Worm (Caenorhabditis elegans) whole organism, late embryonic: ENCODE measurements around the gene cnk-1.
A peak's percentile ranks its signal among the peaks of the same experiment; 100 is the strongest.

Source experiments
- C38D4.7 ChIP-seq: fragments of 200-800 bp; sonication (Bioruptor generic); optimal IDR thresholded peaks from 2 replicates; lab custom pipeline; 2018; ENCODE audit warnings: mild to moderate bottlenecking, missing genetic modification characterization, moderate library complexity, missing compliant biosample characterization
- F13H6.1 ChIP-seq: sonication (generic microtip); optimal IDR thresholded peaks from 2 replicates; lab custom pipeline; 2016; ENCODE audit warnings: missing genetic modification characterization, missing compliant biosample characterization
- K02D7.2 ChIP-seq: sonication (generic microtip); optimal IDR thresholded peaks from 2 replicates; lab custom pipeline; 2017; ENCODE audit warnings: mild to moderate bottlenecking, missing genetic modification characterization, missing compliant biosample characterization
- Y22D7AL.16 ChIP-seq: sonication (generic microtip); optimal IDR thresholded peaks from 2 replicates; lab custom pipeline; 2016; ENCODE audit warnings: missing genetic modification characterization, missing compliant biosample characterization
- ahr-1 ChIP-seq: sonication (generic microtip); optimal IDR thresholded peaks from 2 replicates; lab custom pipeline; 2016; ENCODE audit warnings: missing genetic modification characterization, missing compliant biosample characterization
- ceh-19 ChIP-seq: fragments of 200-800 bp; sonication (Bioruptor generic); optimal IDR thresholded peaks from 2 replicates; lab custom pipeline; 2018; ENCODE audit warnings: mild to moderate bottlenecking, missing genetic modification characterization, missing compliant biosample characterization
- ceh-2 ChIP-seq: sonication (generic microtip); optimal IDR thresholded peaks from 2 replicates; lab custom pipeline; 2016; ENCODE audit warnings: missing genotype, missing genetic modification characterization, missing compliant biosample characterization
- ceh-24 ChIP-seq: sonication (generic microtip); optimal IDR thresholded peaks from 2 replicates; lab custom pipeline; 2016; ENCODE audit warnings: mild to moderate bottlenecking, missing genetic modification characterization, missing compliant biosample characterization
- ceh-31 ChIP-seq: sonication (generic microtip); optimal IDR thresholded peaks from 2 replicates; lab custom pipeline; 2016; ENCODE audit warnings: missing genetic modification characterization, missing compliant biosample characterization
- ceh-34 ChIP-seq: sonication (generic microtip); optimal IDR thresholded peaks from 2 replicates; lab custom pipeline; 2016; ENCODE audit warnings: mild to moderate bottlenecking, missing genetic modification characterization, missing compliant biosample characterization
- ceh-6 ChIP-seq: fragments of 200-800 bp; sonication (Bioruptor generic); optimal IDR thresholded peaks from 2 replicates; lab custom pipeline; 2018; ENCODE audit warnings: mild to moderate bottlenecking, missing genetic modification characterization, missing compliant biosample characterization
- che-1 ChIP-seq: sonication (generic microtip); optimal IDR thresholded peaks from 2 replicates; lab custom pipeline; 2016; ENCODE audit warnings: mild to moderate bottlenecking, missing genetic modification characterization, missing compliant biosample characterization
- dve-1 ChIP-seq: sonication (generic microtip); optimal IDR thresholded peaks from 2 replicates; lab custom pipeline; 2017; ENCODE audit warnings: antibody characterized with exemption, mild to moderate bottlenecking, missing genetic modification characterization, missing compliant biosample characterization
- elt-2 ChIP-seq: sonication (generic microtip); optimal IDR thresholded peaks from 2 replicates; lab custom pipeline; 2016; ENCODE audit warnings: missing genetic modification reagents, missing genetic modification characterization, missing compliant biosample characterization
- elt-4 ChIP-seq: sonication (generic microtip); optimal IDR thresholded peaks from 2 replicates; lab custom pipeline; 2016; ENCODE audit warnings: missing genetic modification characterization, missing compliant biosample characterization
- ets-4 ChIP-seq: sonication (generic microtip); optimal IDR thresholded peaks from 2 replicates; lab custom pipeline; 2016; ENCODE audit warnings: missing genetic modification characterization, missing compliant biosample characterization
- fax-1 ChIP-seq: sonication (generic microtip); optimal IDR thresholded peaks from 2 replicates; lab custom pipeline; 2016; ENCODE audit warnings: missing genotype, missing genetic modification characterization, missing compliant biosample characterization
- fkh-10 ChIP-seq: fragments of 150-350 bp; optimal IDR thresholded peaks from 2 replicates; lab custom pipeline; 2014; ENCODE audit warnings: missing biosample characterization, missing genetic modification reagents, missing genetic modification characterization
- gmeb-2 ChIP-seq: sonication (generic microtip); optimal IDR thresholded peaks from 2 replicates; lab custom pipeline; 2016; ENCODE audit warnings: missing genetic modification characterization, inconsistent platforms, missing compliant biosample characterization
- hlh-13 ChIP-seq: fragments of 200-800 bp; sonication (Bioruptor generic); optimal IDR thresholded peaks from 2 replicates; lab custom pipeline; 2018; ENCODE audit warnings: mild to moderate bottlenecking, missing genetic modification characterization, missing compliant biosample characterization
- hlh-30 ChIP-seq: sonication (generic microtip); optimal IDR thresholded peaks from 2 replicates; lab custom pipeline; 2017; ENCODE audit warnings: antibody characterized with exemption, missing genetic modification characterization, missing compliant biosample characterization; ENCODE audit not compliant: insufficient read depth
- lim-6 ChIP-seq: sonication (generic microtip); optimal IDR thresholded peaks from 2 replicates; lab custom pipeline; 2016; ENCODE audit warnings: missing genetic modification characterization, missing compliant biosample characterization
- nhr-232 ChIP-seq: sonication (generic microtip); optimal IDR thresholded peaks from 2 replicates; lab custom pipeline; 2016; ENCODE audit warnings: missing genetic modification characterization, missing compliant biosample characterization
- npax-4 ChIP-seq: sonication (generic microtip); optimal IDR thresholded peaks from 2 replicates; lab custom pipeline; 2016; ENCODE audit warnings: missing genetic modification characterization, missing compliant biosample characterization
- pag-3 ChIP-seq: sonication (generic microtip); optimal IDR thresholded peaks from 2 replicates; lab custom pipeline; 2016; ENCODE audit warnings: missing compliant biosample characterization, missing genetic modification characterization, borderline replicate concordance
- pax-1 ChIP-seq: fragments of 150-350 bp; optimal IDR thresholded peaks from 2 replicates; lab custom pipeline; 2014; ENCODE audit warnings: missing biosample characterization, missing genetic modification characterization
- pha-2 ChIP-seq: sonication (generic microtip); optimal IDR thresholded peaks from 2 replicates; lab custom pipeline; 2017; ENCODE audit warnings: mild to moderate bottlenecking, missing genetic modification characterization, missing compliant biosample characterization
- pha-4 ChIP-seq: fragments of 150-350 bp; optimal IDR thresholded peaks from 2 replicates; lab custom pipeline; 2018; ENCODE audit warnings: missing biosample characterization, missing genetic modification reagents, missing genetic modification characterization
- pqm-1 ChIP-seq: sonication (generic microtip); optimal IDR thresholded peaks from 2 replicates; lab custom pipeline; 2016; ENCODE audit warnings: missing genetic modification characterization, missing compliant biosample characterization
- ref-2 ChIP-seq: sonication (generic microtip); optimal IDR thresholded peaks from 2 replicates; lab custom pipeline; 2016; ENCODE audit warnings: missing genetic modification characterization, missing compliant biosample characterization
- sox-2 ChIP-seq: fragments of 200-800 bp; sonication (Bioruptor generic); IDR thresholded peaks from 2 replicates; pipeline ENCODE4 v1.3.6; 2022; ENCODE audit warnings: missing genetic modification reagents, missing genetic modification characterization, missing compliant biosample characterization
- sox-4 ChIP-seq: sonication (generic microtip); optimal IDR thresholded peaks from 2 replicates; lab custom pipeline; 2017; ENCODE audit warnings: mild to moderate bottlenecking, missing genetic modification characterization, inconsistent platforms, missing compliant biosample characterization
- tbx-2 ChIP-seq: sonication (generic microtip); optimal IDR thresholded peaks from 2 replicates; lab custom pipeline; 2016; ENCODE audit warnings: missing genetic modification characterization, missing compliant biosample characterization
- unc-42 ChIP-seq: sonication (generic microtip); optimal IDR thresholded peaks from 2 replicates; lab custom pipeline; 2016; ENCODE audit warnings: missing genotype, missing genetic modification characterization, missing compliant biosample characterization
- unc-86 ChIP-seq: sonication (generic microtip); optimal IDR thresholded peaks from 2 replicates; lab custom pipeline; 2016; ENCODE audit warnings: missing genetic modification characterization, missing compliant biosample characterization
- zip-5 ChIP-seq: sonication (generic microtip); optimal IDR thresholded peaks from 2 replicates; lab custom pipeline; 2016; ENCODE audit warnings: missing genetic modification characterization, missing compliant biosample characterization

The cnk-1 gene

ce11 chrIII:10300078-10300477 lies 29.0 kb downstream of the cnk-1 start, which contains the start of gene vglu-3:
vglu-3 (plus strand) TSS chrIII:10300378.
- no peak for TF ChIP-seq nhr-232
- TF ChIP-seq ref-2 (tag; lab: Kevin White, UChicago): no peak
- no peak for TF ChIP-seq K02D7.2 (tag; lab: Kevin White, UChicago)
- no peak for TF ChIP-seq ets-4 (tag; lab: Kevin White, UChicago)
- no peak for TF ChIP-seq pqm-1 (tag; lab: Kevin White, UChicago)
- TF ChIP-seq unc-86 (tag; lab: Kevin White, UChicago): no peak
- TF ChIP-seq npax-4: no peak
- TF ChIP-seq ceh-34 (tag; lab: Kevin White, UChicago): no peak
- no peak for TF ChIP-seq ceh-19
- TF ChIP-seq hlh-13: no peak
- TF ChIP-seq, all 69 proteins: peak for 0

ce11 chrIII:10305295-10305694 lies 34.2 kb downstream of the cnk-1 start:
- TF ChIP-seq ceh-34 (tag; lab: Kevin White, UChicago) (no peak), fkh-10 (GFP tag; lab: Kevin White, UChicago) (no peak), pqm-1 (tag; lab: Kevin White, UChicago) (no peak), ceh-31 (tag; lab: Kevin White, UChicago) (no peak), elt-4 (no peak), ceh-2 (tag; lab: Kevin White, UChicago) (no peak), pax-1 (tag; lab: Kevin White, UChicago) (no peak), gmeb-2 (tag; lab: Kevin White, UChicago) (no peak), lim-6 (tag; lab: Kevin White, UChicago) (no peak), che-1 (tag; lab: Kevin White, UChicago) (no peak), hlh-30 (tag; lab: Kevin White, UChicago) (no peak)

ce11 chrIII:10306049-10306448 lies 35.0 kb downstream of the cnk-1 start, which contains the start of gene T07A5.1:
T07A5.1 (minus strand) TSS chrIII:10306197.
- TF ChIP-seq F13H6.1 (tag; lab: Kevin White, UChicago) (no peak), ceh-19 (no peak), tbx-2 (tag; lab: Kevin White, UChicago) (no peak), npax-4 (no peak), C38D4.7 (GFP tag; lab: Kevin White, UChicago) (no peak), fax-1 (tag; lab: Kevin White, UChicago) (no peak), pag-3 (no peak), nhr-232 (no peak), pha-4 (tag; lab: Kevin White, UChicago) (no peak), ahr-1 (tag; lab: Kevin White, UChicago) (no peak), ceh-6 (GFP tag; lab: Kevin White, UChicago) (no peak), pqm-1 (tag; lab: Kevin White, UChicago) (no peak)

ce11 chrIII:10311016-10311415 lies 40.0 kb downstream of the cnk-1 start, which contains the start of gene T07A5.7:
T07A5.7 (minus strand) TSS chrIII:10311116.
- TF ChIP-seq unc-42 (tag; lab: Kevin White, UChicago) (no peak), che-1 (tag; lab: Kevin White, UChicago) (no peak), sox-2 (GFP tag; lab: Robert Waterston, UW) (no peak), ets-4 (tag; lab: Kevin White, UChicago) (no peak), zip-5 (no peak), K02D7.2 (tag; lab: Kevin White, UChicago) (no peak), pha-4 (tag; lab: Kevin White, UChicago) (no peak), gmeb-2 (tag; lab: Kevin White, UChicago) (no peak), dve-1 (tag; lab: Kevin White, UChicago) (no peak), sox-4 (tag; lab: Kevin White, UChicago) (no peak), Y22D7AL.16 (no peak)

- TF ChIP-seq elt-2 (tag; lab: Kevin White, UChicago) (peak; percentile 39), ceh-24 (no peak), pha-2 (tag; lab: Kevin White, UChicago) (no peak), ceh-2 (tag; lab: Kevin White, UChicago) (no peak), pax-1 (tag; lab: Kevin White, UChicago) (no peak)
Measured at ce11 chrIII:10314234-10314633, 43.2 kb downstream of the cnk-1 start.
